Worm (Caenorhabditis elegans): ENCODE results near the gene spp-29.

The spp-29 gene

ce11 chrV:17664367-17664766 is 32.3 kb downstream of the spp-29 start:
- TF ChIP-seq eor-1 (tag; optimal IDR thresholded peaks at IDR 0.05) (no peak), nhr-25 (tag; optimal IDR thresholded peaks at IDR 0.05) (no peak), nhr-28 (tag; optimal IDR thresholded peaks at IDR 0.05) (no peak), jun-1 (tag; optimal IDR thresholded peaks at IDR 0.05) (no peak), nhr-67 (tag; optimal IDR thresholded peaks at IDR 0.05) (no peak), egl-27 (tag; optimal IDR thresholded peaks at IDR 0.05) (no peak), nfya-1 (tag; optimal IDR thresholded peaks at IDR 0.05; ENCODE audit: insufficient read depth) (no peak), unc-62 (GFP tag; optimal IDR thresholded peaks at IDR 0.05) (no peak), nhr-11 (tag; optimal IDR thresholded peaks at IDR 0.05) (no peak), mml-1 (tag; optimal IDR thresholded peaks at IDR 0.05) (no peak), hmg-11 (tag; optimal IDR thresholded peaks at IDR 0.05) (no peak), ceh-9 (tag; optimal IDR thresholded peaks at IDR 0.05) (no peak), sea-2 (GFP tag; optimal IDR thresholded peaks at IDR 0.05) (no peak)

DNA sequence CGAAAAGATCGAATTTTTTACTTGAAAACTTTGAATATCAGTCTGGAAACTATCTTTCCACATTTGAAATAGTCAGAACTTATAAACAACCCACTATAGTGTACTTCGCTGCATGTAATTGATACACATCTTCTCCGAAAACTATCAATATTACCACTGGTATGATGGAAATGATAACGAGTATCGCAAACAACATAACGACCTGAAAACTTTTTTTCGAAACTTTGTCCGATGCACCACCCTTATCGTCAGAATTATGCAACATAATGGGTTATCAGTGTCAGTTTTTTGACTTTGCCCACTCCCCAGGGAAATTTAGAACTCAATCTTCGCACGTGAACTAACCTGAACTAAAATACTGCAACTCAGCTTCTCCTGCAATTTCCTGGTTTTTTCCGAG is 34.4 kb downstream of the spp-29 start:
- TF ChIP-seq nhr-12 (tag; optimal IDR thresholded peaks at IDR 0.05) (no peak), ceh-9 (tag; optimal IDR thresholded peaks at IDR 0.05) (no peak), ceh-16 (tag; optimal IDR thresholded peaks at IDR 0.05) (no peak), pqm-1 (tag; optimal IDR thresholded peaks at IDR 0.05) (peak; percentile 81), elt-1 (tag; optimal IDR thresholded peaks at IDR 0.05) (no peak), aly-2 (tag; optimal IDR thresholded peaks at IDR 0.05) (no peak), eor-1 (tag; optimal IDR thresholded peaks at IDR 0.05) (no peak), ceh-82 (tag; optimal IDR thresholded peaks at IDR 0.05) (no peak), nfya-1 (tag; optimal IDR thresholded peaks at IDR 0.05; ENCODE audit: insufficient read depth) (no peak), nhr-23 (tag; optimal IDR thresholded peaks at IDR 0.05) (no peak), zag-1 (tag; optimal IDR thresholded peaks at IDR 0.05) (no peak), pha-4 (tag; optimal IDR thresholded peaks at IDR 0.05) (no peak), lsy-12 (tag; optimal IDR thresholded peaks at IDR 0.05) (no peak), elt-2 (tag; optimal IDR thresholded peaks at IDR 0.05) (peak; percentile 96)

DNA sequence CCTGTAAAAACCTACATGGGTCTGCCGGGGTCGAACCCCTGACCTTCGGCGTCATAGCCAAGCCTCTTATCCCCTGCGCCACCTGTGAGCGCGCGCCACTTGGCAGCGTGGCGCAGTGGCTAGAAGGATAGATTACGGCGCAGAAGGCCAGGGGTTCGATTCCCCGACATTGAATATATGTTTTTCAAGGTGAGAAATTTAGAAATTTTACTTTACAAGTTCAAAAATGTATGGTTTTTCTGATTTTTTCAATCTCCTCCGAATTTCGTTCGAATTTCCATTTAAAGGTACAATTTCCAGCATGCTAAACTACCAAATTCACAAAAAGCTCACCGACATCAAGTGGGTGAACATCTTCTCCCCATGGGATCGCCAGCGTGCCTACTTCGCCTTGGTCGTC is 36.6 kb downstream of the spp-29 start, which contains the start of gene dgat-2:
Gene dgat-2, plus strand, starts transcription at position 301 of the 400 bp plus-strand sequence.
- TF ChIP-seq fkh-2 (tag; optimal IDR thresholded peaks at IDR 0.05): no peak
- no peak for TF ChIP-seq nhr-12 (tag; optimal IDR thresholded peaks at IDR 0.05)
- TF ChIP-seq eor-1 (tag; optimal IDR thresholded peaks at IDR 0.05): no peak
- TF ChIP-seq nhr-23 (tag; optimal IDR thresholded peaks at IDR 0.05): no peak
- no peak for TF ChIP-seq nhr-11 (tag; optimal IDR thresholded peaks at IDR 0.05)
- TF ChIP-seq nhr-67 (tag; optimal IDR thresholded peaks at IDR 0.05): no peak
- no peak for TF ChIP-seq fkh-10 (GFP tag; optimal IDR thresholded peaks at IDR 0.05)

DNA sequence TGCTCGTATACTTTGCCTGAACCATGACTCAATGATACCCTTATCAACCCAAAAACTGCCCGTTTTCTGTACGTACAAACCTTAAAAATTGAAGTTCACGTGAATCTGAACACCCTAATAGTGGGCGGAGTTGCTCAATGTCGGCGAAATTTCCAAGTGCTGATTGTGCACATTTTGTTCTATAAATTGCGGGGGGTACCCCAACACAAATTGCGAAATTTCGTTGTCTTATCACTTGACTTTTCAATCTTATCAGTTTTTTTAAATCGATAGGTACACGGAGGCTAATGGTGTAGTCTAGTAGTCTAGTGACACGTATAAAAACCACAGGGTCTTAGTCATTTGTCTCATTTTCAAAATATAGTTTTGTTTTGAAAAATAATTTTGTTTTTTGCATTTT is 37.4 kb downstream of the spp-29 start, which contains the start of gene fbxa-108:
Gene fbxa-108, minus strand, starts transcription at position 158 of the 400 bp plus-strand sequence.
- TF ChIP-seq lin-15B (tag; optimal IDR thresholded peaks at IDR 0.05) (no peak), nhr-77 (tag; optimal IDR thresholded peaks at IDR 0.05) (no peak), unc-39 (tag; optimal IDR thresholded peaks at IDR 0.05) (no peak), jun-1 (tag; optimal IDR thresholded peaks at IDR 0.05) (peak; percentile 87), ceh-28 (tag; optimal IDR thresholded peaks at IDR 0.05) (peak; percentile 60), fos-1 (tag; optimal IDR thresholded peaks at IDR 0.05) (no peak), ztf-11 (tag; optimal IDR thresholded peaks at IDR 0.05) (no peak), skn-1 (tag; optimal IDR thresholded peaks at IDR 0.05) (no peak), ztf-4 (tag; optimal IDR thresholded peaks at IDR 0.05) (no peak), nfya-1 (tag; optimal IDR thresholded peaks at IDR 0.05; ENCODE audit: insufficient read depth) (no peak), ZK546.5 (tag; optimal IDR thresholded peaks at IDR 0.05) (no peak), elt-2 (tag; optimal IDR thresholded peaks at IDR 0.05) (peak; percentile 100), snpc-4 (tag; optimal IDR thresholded peaks at IDR 0.05) (peak; percentile 14), nhr-11 (tag; optimal IDR thresholded peaks at IDR 0.05) (no peak), pha-4 (tag; optimal IDR thresholded peaks at IDR 0.05) (peak; percentile 71), nhr-23 (tag; optimal IDR thresholded peaks at IDR 0.05) (no peak), pqm-1 (tag; optimal IDR thresholded peaks at IDR 0.05) (peak; percentile 99), sea-2 (GFP tag; optimal IDR thresholded peaks at IDR 0.05) (no peak), nhr-237 (tag; optimal IDR thresholded peaks at IDR 0.05) (no peak), nhr-12 (tag; optimal IDR thresholded peaks at IDR 0.05) (no peak), R02D3.7 (tag; optimal IDR thresholded peaks at IDR 0.05) (no peak), aly-2 (tag; optimal IDR thresholded peaks at IDR 0.05) (no peak)
